Worm (Caenorhabditis elegans) whole organism, L3 larva: ENCODE measurements around the gene Y53C12B.7.

Experiments used
- R02D3.7 ChIP-seq: fragments of 150-350 bp; optimal IDR thresholded peaks from 2 replicates; lab custom pipeline; 2014; ENCODE audit warnings: missing biosample characterization, missing genetic modification characterization
- ZK546.5 ChIP-seq: sonication (generic microtip); optimal IDR thresholded peaks from 2 replicates; lab custom pipeline; 2017; ENCODE audit warnings: missing biosample characterization, missing genetic modification characterization
- ceh-16 ChIP-seq: sonication (generic microtip); optimal IDR thresholded peaks from 2 replicates; lab custom pipeline; 2017; ENCODE audit warnings: missing biosample characterization, missing genetic modification characterization
- ceh-28 ChIP-seq: fragments of 150-350 bp; optimal IDR thresholded peaks from 2 replicates; lab custom pipeline; 2014; ENCODE audit warnings: missing biosample characterization, missing genetic modification reagents, missing genetic modification characterization
- ceh-82 ChIP-seq: fragments of 150-350 bp; optimal IDR thresholded peaks from 2 replicates; lab custom pipeline; 2014; ENCODE audit warnings: missing biosample characterization, missing genetic modification characterization
- ceh-9 ChIP-seq: sonication (generic microtip); optimal IDR thresholded peaks from 2 replicates; lab custom pipeline; 2018; ENCODE audit warnings: missing biosample characterization, missing genetic modification characterization
- daf-12 ChIP-seq: fragments of 150-350 bp; optimal IDR thresholded peaks from 2 replicates; lab custom pipeline; 2014; ENCODE audit warnings: missing biosample characterization, missing genetic modification reagents, missing genetic modification characterization
- elt-1 ChIP-seq: fragments of 150-350 bp; optimal IDR thresholded peaks from 2 replicates; lab custom pipeline; 2014; ENCODE audit warnings: missing biosample characterization, missing genetic modification characterization
- elt-2 ChIP-seq: sonication (generic microtip); optimal IDR thresholded peaks from 2 replicates; lab custom pipeline; 2016; ENCODE audit warnings: missing genetic modification reagents, mild to moderate bottlenecking, missing genetic modification characterization, missing compliant biosample characterization
- eor-1 ChIP-seq, 2 experiments: fragments of 150-350 bp; optimal IDR thresholded peaks; 2 replicates each; lab custom pipeline; 2014 to 2018; ENCODE audit warnings: missing biosample characterization in 2 of 2, missing genetic modification characterization in 2 of 2
- fkh-10 ChIP-seq: sonication (generic microtip); optimal IDR thresholded peaks from 2 replicates; lab custom pipeline; 2017; ENCODE audit warnings: missing biosample characterization, missing genetic modification reagents, missing genetic modification characterization
- fkh-2 ChIP-seq: fragments of 150-350 bp; optimal IDR thresholded peaks from 2 replicates; lab custom pipeline; 2014; ENCODE audit warnings: missing biosample characterization, missing genetic modification reagents, missing genetic modification characterization
- hmg-11 ChIP-seq: sonication (generic microtip); optimal IDR thresholded peaks from 2 replicates; lab custom pipeline; 2016; ENCODE audit warnings: missing genetic modification characterization, missing compliant biosample characterization
- jun-1 ChIP-seq: fragments of 150-350 bp; optimal IDR thresholded peaks from 2 replicates; lab custom pipeline; 2014; ENCODE audit warnings: missing biosample characterization, missing genetic modification reagents, missing genetic modification characterization
- lsy-12 ChIP-seq: sonication (generic microtip); optimal IDR thresholded peaks from 2 replicates; lab custom pipeline; 2016; ENCODE audit warnings: mild to moderate bottlenecking, missing genetic modification characterization, missing compliant biosample characterization
- nfya-1 ChIP-seq: sonication (generic microtip); optimal IDR thresholded peaks from 2 replicates; lab custom pipeline; 2017; ENCODE audit warnings: missing genetic modification characterization, mild to moderate bottlenecking, missing compliant biosample characterization, antibody characterized with exemption, moderate library complexity; ENCODE audit not compliant: insufficient read depth
- nhr-11 ChIP-seq: fragments of 150-350 bp; optimal IDR thresholded peaks from 2 replicates; lab custom pipeline; 2014; ENCODE audit warnings: missing biosample characterization, missing genetic modification characterization
- nhr-12 ChIP-seq: fragments of 150-350 bp; optimal IDR thresholded peaks from 2 replicates; lab custom pipeline; 2014; ENCODE audit warnings: missing biosample characterization, missing genetic modification characterization
- nhr-23 ChIP-seq: fragments of 150-350 bp; optimal IDR thresholded peaks from 2 replicates; lab custom pipeline; 2014; ENCODE audit warnings: missing biosample characterization, missing genetic modification reagents, missing genetic modification characterization
- nhr-237 ChIP-seq: fragments of 150-350 bp; optimal IDR thresholded peaks from 2 replicates; lab custom pipeline; 2014; ENCODE audit warnings: missing biosample characterization, missing genetic modification characterization
- nhr-28 ChIP-seq: fragments of 150-350 bp; optimal IDR thresholded peaks from 2 replicates; lab custom pipeline; 2014; ENCODE audit warnings: missing biosample characterization, missing genetic modification characterization
- nhr-43 ChIP-seq: sonication (generic microtip); optimal IDR thresholded peaks from 2 replicates; lab custom pipeline; 2016; ENCODE audit warnings: mild to moderate bottlenecking, missing genetic modification characterization, missing compliant biosample characterization; ENCODE audit not compliant: poor library complexity, severe bottlenecking
- nhr-67 ChIP-seq: fragments of 150-350 bp; optimal IDR thresholded peaks from 2 replicates; lab custom pipeline; 2014; ENCODE audit warnings: missing biosample characterization, missing genetic modification characterization
- nhr-76 ChIP-seq: fragments of 150-350 bp; sonication (generic microtip); optimal IDR thresholded peaks from 5 replicates; lab custom pipeline; 2014; ENCODE audit warnings: missing biosample characterization, missing genetic modification characterization
- nhr-77 ChIP-seq: fragments of 150-350 bp; optimal IDR thresholded peaks from 2 replicates; lab custom pipeline; 2014; ENCODE audit warnings: missing biosample characterization, missing genetic modification characterization
- pha-4 ChIP-seq: fragments of 150-350 bp; optimal IDR thresholded peaks from 2 replicates; lab custom pipeline; 2014; ENCODE audit warnings: missing biosample characterization, missing genetic modification reagents, missing genetic modification characterization
- pqm-1 ChIP-seq: fragments of 150-350 bp; optimal IDR thresholded peaks from 2 replicates; lab custom pipeline; 2017; ENCODE audit warnings: missing biosample characterization, missing genetic modification characterization, inconsistent platforms
- sea-2 ChIP-seq: fragments of 150-350 bp; sonication (generic microtip); optimal IDR thresholded peaks from 4 replicates; lab custom pipeline; 2014; ENCODE audit warnings: missing biosample characterization, missing genetic modification reagents, missing genetic modification characterization
- snpc-4 ChIP-seq: fragments of 150-350 bp; optimal IDR thresholded peaks from 2 replicates; lab custom pipeline; 2014; ENCODE audit warnings: missing biosample characterization, missing genetic modification characterization
- tbx-2 ChIP-seq: sonication (generic microtip); optimal IDR thresholded peaks from 2 replicates; lab custom pipeline; 2016; ENCODE audit warnings: mild to moderate bottlenecking, missing genetic modification characterization, missing compliant biosample characterization
- unc-62 ChIP-seq: fragments of 150-350 bp; sonication (generic microtip); optimal IDR thresholded peaks from 4 replicates; lab custom pipeline; 2014; ENCODE audit warnings: missing biosample characterization, missing genetic modification reagents, missing genetic modification characterization
- ztf-11 ChIP-seq: fragments of 150-350 bp; optimal IDR thresholded peaks from 2 replicates; lab custom pipeline; 2014; ENCODE audit warnings: missing biosample characterization, missing genetic modification characterization
- ztf-4 ChIP-seq: fragments of 150-350 bp; optimal IDR thresholded peaks from 2 replicates; lab custom pipeline; 2014; ENCODE audit warnings: missing biosample characterization, missing genetic modification characterization

Gene Y53C12B.7

DNA sequence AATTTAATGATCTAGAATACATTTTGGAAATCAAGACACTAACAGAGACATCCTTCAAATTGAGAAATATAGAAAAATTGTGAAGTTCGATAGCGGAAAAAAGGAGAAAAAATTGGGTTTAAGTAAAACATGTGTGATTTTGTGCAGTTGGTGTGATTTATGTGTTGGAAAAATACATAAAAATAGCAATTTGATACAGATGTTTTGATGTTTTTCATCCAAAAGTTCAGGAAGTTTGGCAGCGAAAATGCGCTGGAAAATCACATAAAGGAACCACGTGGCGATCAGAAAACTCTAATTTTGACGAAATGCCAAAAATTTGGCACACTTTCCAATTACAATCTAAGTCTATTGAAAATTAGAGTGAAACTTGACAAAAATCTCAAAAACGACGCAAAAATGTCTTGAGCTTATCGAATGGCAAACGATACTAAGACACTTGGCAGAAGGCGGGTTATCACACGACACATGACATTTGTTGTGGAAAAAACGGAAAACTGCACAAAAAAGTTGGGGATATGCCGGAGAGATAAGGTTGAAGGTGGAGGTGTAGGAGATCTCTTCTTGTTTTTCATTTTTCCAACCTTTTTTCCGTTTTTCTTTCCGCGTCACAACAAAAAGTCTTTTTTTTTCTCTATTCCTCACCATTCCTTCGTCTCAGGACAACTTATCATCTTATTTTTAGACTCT lies 21.0 kb upstream of the Y53C12B.7 start, which contains the start of gene ZK1321.4:
Gene ZK1321.4, minus strand, starts transcription at position 51 of the 690 bp plus-strand sequence.
- TF ChIP-seq nfya-1 (tag; lab: Kevin White, UChicago) (peak; percentile 22), elt-2 (tag; lab: Kevin White, UChicago) (no peak)
- TF ChIP-seq, all 47 proteins: peak for 1

ce11 chrII:9769797-9770520 lies 16.9 kb upstream of the Y53C12B.7 start, which contains the start of gene aqp-10:
aqp-10 (minus strand) TSS chrII:9769847.
- TF ChIP-seq ztf-11 (tag; lab: Kevin White, UChicago), result no peak
- no peak for TF ChIP-seq fkh-2 (tag; lab: Kevin White, UChicago)
- peak; percentile 76 for TF ChIP-seq elt-2 (tag; lab: Kevin White, UChicago)
- no peak for TF ChIP-seq ceh-16 (tag; lab: Kevin White, UChicago)
- peak; percentile 86 for TF ChIP-seq nfya-1 (tag; lab: Kevin White, UChicago)
- no peak for TF ChIP-seq fkh-10 (GFP tag; lab: Kevin White, UChicago)
- peak; percentile 12 for TF ChIP-seq nhr-23 (tag; lab: Kevin White, UChicago)
- TF ChIP-seq nhr-43 (tag; lab: Kevin White, UChicago), result peak; percentile 30
- TF ChIP-seq ceh-9 (tag; lab: Kevin White, UChicago), result no peak
- no peak for TF ChIP-seq nhr-28
- TF ChIP-seq nhr-77 (tag; lab: Kevin White, UChicago), result no peak
- TF ChIP-seq snpc-4 (tag; lab: Kevin White, UChicago), result peak; percentile 36
- TF ChIP-seq jun-1 (tag; lab: Kevin White, UChicago), result no peak
- peak; percentile 20 for TF ChIP-seq ceh-28
- peak; percentile 66 for TF ChIP-seq pha-4 (tag; lab: Kevin White, UChicago)
- peak; percentile 78 for TF ChIP-seq pqm-1 (tag; lab: Kevin White, UChicago)
- no peak for TF ChIP-seq unc-62
- no peak for TF ChIP-seq ceh-82 (tag; lab: Kevin White, UChicago)
- TF ChIP-seq lsy-12 (tag; lab: Kevin White, UChicago), result no peak
- TF ChIP-seq elt-1 (tag; lab: Kevin White, UChicago), result no peak
- TF ChIP-seq sea-2 (GFP tag; lab: Kevin White, UChicago), result no peak
- TF ChIP-seq nhr-11 (tag; lab: Kevin White, UChicago), result no peak
- TF ChIP-seq hmg-11 (tag; lab: Kevin White, UChicago), result peak; percentile 73
- TF ChIP-seq R02D3.7, result peak; percentile 13
- no peak for TF ChIP-seq nhr-12

ce11 chrII:9764696-9765095 lies 11.7 kb upstream of the Y53C12B.7 start:
- no peak for TF ChIP-seq tbx-2 (tag; lab: Kevin White, UChicago)
- no peak for TF ChIP-seq R02D3.7
- no peak for TF ChIP-seq nhr-76 (tag; lab: Kevin White, UChicago)
- no peak for TF ChIP-seq nhr-67
- no peak for TF ChIP-seq daf-12 (tag; lab: Kevin White, UChicago)
- no peak for TF ChIP-seq nhr-77 (tag; lab: Kevin White, UChicago)
- TF ChIP-seq ceh-9 (tag; lab: Kevin White, UChicago), result no peak
- no peak for TF ChIP-seq eor-1 (tag; optimal IDR thresholded peaks at IDR 0.05; lab: Kevin White, UChicago)
- no peak for TF ChIP-seq ceh-16 (tag; lab: Kevin White, UChicago)
- TF ChIP-seq ztf-4, result no peak
- TF ChIP-seq ZK546.5 (tag; lab: Kevin White, UChicago), result no peak
- TF ChIP-seq, all 47 proteins: peak for 0

DNA sequence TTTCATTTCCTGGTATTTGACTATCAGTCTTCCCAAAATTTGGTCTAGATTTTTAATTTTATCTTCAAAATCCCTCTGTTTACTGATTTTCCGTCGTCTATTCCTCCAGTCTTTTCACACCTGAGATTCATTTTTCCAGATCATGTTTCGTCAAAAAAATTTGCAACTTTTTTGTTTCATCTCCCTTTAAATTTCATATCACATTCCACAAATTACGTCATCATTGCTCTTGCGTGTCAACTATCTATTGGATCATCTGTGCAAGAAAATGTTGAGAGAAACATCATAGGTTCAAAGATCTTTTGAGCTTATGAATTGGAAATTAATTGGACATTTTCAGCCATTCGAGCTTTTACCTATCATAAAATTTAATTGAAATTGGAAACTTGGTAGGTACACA lies 6.4 kb upstream of the Y53C12B.7 start:
- TF ChIP-seq elt-1 (tag; lab: Kevin White, UChicago), result no peak
- no peak for TF ChIP-seq lsy-12 (tag; lab: Kevin White, UChicago)
- no peak for TF ChIP-seq sea-2 (GFP tag; lab: Kevin White, UChicago)
- TF ChIP-seq nfya-1 (tag; lab: Kevin White, UChicago), result peak; percentile 26
- TF ChIP-seq nhr-11 (tag; lab: Kevin White, UChicago), result peak; percentile 60
- no peak for TF ChIP-seq ceh-16 (tag; lab: Kevin White, UChicago)
- TF ChIP-seq nhr-237 (tag; lab: Kevin White, UChicago), result no peak
- TF ChIP-seq nhr-12, result no peak
